Worm (Caenorhabditis elegans) whole organism, midembryonic: ENCODE results near the gene thn-1.

Source experiments
- T22C8.4 ChIP-seq: fragments of 200-800 bp; sonication (Bioruptor generic); IDR thresholded peaks from 2 replicates; pipeline ENCODE4 v1.3.6; 2022; ENCODE audit warnings: missing genetic modification characterization, missing compliant biosample characterization
- med-1 ChIP-seq: sonication (generic microtip); optimal IDR thresholded peaks from 2 replicates; lab custom pipeline; 2017; ENCODE audit warnings: missing genetic modification characterization, mild to moderate bottlenecking, missing compliant biosample characterization, antibody characterized with exemption, missing genetic modification reagents; ENCODE audit not compliant: insufficient read depth
- tab-1 ChIP-seq: fragments of 200-800 bp; sonication (Bioruptor generic); IDR thresholded peaks from 2 replicates; pipeline ENCODE4 v1.3.6; 2022; ENCODE audit warnings: missing genetic modification characterization, missing compliant biosample characterization
- ztf-23 ChIP-seq: fragments of 200-800 bp; sonication (Bioruptor generic); IDR thresholded peaks from 2 replicates; pipeline ENCODE4 v1.3.6; 2022; ENCODE audit warnings: missing genetic modification reagents, missing genetic modification characterization, missing compliant biosample characterization
- ztf-29 ChIP-seq: fragments of 200-800 bp; sonication (Bioruptor generic); IDR thresholded peaks from 2 replicates; pipeline ENCODE4 v1.3.6; 2022; ENCODE audit warnings: missing genetic modification reagents, missing genetic modification characterization, missing compliant biosample characterization

ce11 chrIV:12334708-12335107, 45.2 kb upstream of the thn-1 start:
- TF ChIP-seq tab-1 (no peak), ztf-29 (GFP tag; lab: Robert Waterston, UW) (no peak), med-1 (no peak), T22C8.4 (GFP tag; lab: Robert Waterston, UW) (no peak), ztf-23 (no peak)
